Worm (Caenorhabditis elegans) whole organism, L2 larva: Measurements from ENCODE around the gene C08E3.15.
"Not testable (repeated sequence)": the region's sequence is repeated elsewhere in the genome, so short reads cannot be mapped to it uniquely, and the experiment has no call there.

Experiments
- C34F6.9 ChIP-seq: fragments of 150-350 bp; optimal IDR thresholded peaks from 2 replicates; lab custom pipeline; 2014; ENCODE audit warnings: missing biosample characterization, missing genetic modification characterization
- F13H6.1 ChIP-seq: sonication (generic microtip); optimal IDR thresholded peaks from 2 replicates; lab custom pipeline; 2016; ENCODE audit warnings: missing genetic modification characterization, missing compliant biosample characterization
- Y55F3AM.14 ChIP-seq: fragments of 200-800 bp; sonication (Bioruptor generic); optimal IDR thresholded peaks from 2 replicates; lab custom pipeline; 2018; ENCODE audit warnings: mild to moderate bottlenecking, missing genetic modification characterization, missing compliant biosample characterization
- alr-1 ChIP-seq: fragments of 150-350 bp; optimal IDR thresholded peaks from 2 replicates; lab custom pipeline; 2014; ENCODE audit warnings: missing biosample characterization, missing genetic modification characterization
- blmp-1 ChIP-seq: sonication (generic microtip); optimal IDR thresholded peaks from 2 replicates; lab custom pipeline; 2017; ENCODE audit warnings: missing genetic modification characterization, mild to moderate bottlenecking, missing compliant biosample characterization, antibody characterized with exemption, moderate library complexity; ENCODE audit not compliant: insufficient read depth
- ceh-82 ChIP-seq: fragments of 150-350 bp; optimal IDR thresholded peaks from 2 replicates; lab custom pipeline; 2014; ENCODE audit warnings: missing biosample characterization, missing genetic modification characterization
- crh-2 ChIP-seq: sonication (generic microtip); optimal IDR thresholded peaks from 2 replicates; lab custom pipeline; 2017; ENCODE audit warnings: missing biosample characterization, missing genetic modification characterization
- dmd-4 ChIP-seq: sonication (generic microtip); optimal IDR thresholded peaks from 2 replicates; lab custom pipeline; 2017; ENCODE audit warnings: missing biosample characterization, missing genetic modification characterization
- egl-27 ChIP-seq: sonication (generic microtip); optimal IDR thresholded peaks from 3 replicates; lab custom pipeline; 2017; ENCODE audit warnings: missing biosample characterization, missing genetic modification reagents, missing genetic modification characterization
- elt-1 ChIP-seq: fragments of 150-350 bp; optimal IDR thresholded peaks from 2 replicates; lab custom pipeline; 2014; ENCODE audit warnings: missing biosample characterization, missing genetic modification characterization
- fos-1 ChIP-seq: fragments of 150-350 bp; optimal IDR thresholded peaks from 2 replicates; lab custom pipeline; 2014; ENCODE audit warnings: missing biosample characterization, missing genetic modification characterization
- gmeb-1 ChIP-seq: fragments of 150-350 bp; optimal IDR thresholded peaks from 2 replicates; lab custom pipeline; 2014; ENCODE audit warnings: missing biosample characterization, missing genetic modification characterization
- lin-13 ChIP-seq: fragments of 150-350 bp; optimal IDR thresholded peaks from 2 replicates; lab custom pipeline; 2014; ENCODE audit warnings: missing biosample characterization, missing genetic modification reagents, missing genetic modification characterization
- lsy-2 ChIP-seq, 2 experiments: fragments of 150-350 bp in 1 of 2; sonication (generic microtip) in 1 of 2; optimal IDR thresholded peaks; 2 replicates each; lab custom pipeline; 2014 to 2017; ENCODE audit warnings: missing biosample characterization in 2 of 2, missing genetic modification characterization in 2 of 2
- mab-5 ChIP-seq: fragments of 150-350 bp; optimal IDR thresholded peaks from 2 replicates; lab custom pipeline; 2014; ENCODE audit warnings: missing biosample characterization, missing genetic modification characterization
- mbf-1 ChIP-seq: sonication (generic microtip); optimal IDR thresholded peaks from 2 replicates; lab custom pipeline; 2017; ENCODE audit warnings: missing biosample characterization, missing genetic modification characterization
- nhr-10 ChIP-seq: sonication (generic microtip); optimal IDR thresholded peaks from 2 replicates; lab custom pipeline; 2017; ENCODE audit warnings: missing biosample characterization, missing genetic modification characterization
- nhr-129 ChIP-seq: fragments of 150-350 bp; optimal IDR thresholded peaks from 2 replicates; lab custom pipeline; 2014; ENCODE audit warnings: missing biosample characterization, missing genetic modification characterization
- nhr-23 ChIP-seq: fragments of 150-350 bp; optimal IDR thresholded peaks from 2 replicates; lab custom pipeline; 2014; ENCODE audit warnings: missing biosample characterization, missing genetic modification reagents, missing genetic modification characterization
- nhr-77 ChIP-seq: fragments of 150-350 bp; optimal IDR thresholded peaks from 2 replicates; lab custom pipeline; 2014; ENCODE audit warnings: missing biosample characterization, missing genetic modification characterization
- peb-1 ChIP-seq: fragments of 150-350 bp; optimal IDR thresholded peaks from 2 replicates; lab custom pipeline; 2014; ENCODE audit warnings: missing biosample characterization, missing genetic modification characterization
- sem-4 ChIP-seq: fragments of 150-350 bp; optimal IDR thresholded peaks from 2 replicates; lab custom pipeline; 2014; ENCODE audit warnings: missing biosample characterization, missing genetic modification reagents, missing genetic modification characterization
- sma-9 ChIP-seq, 2 experiments: fragments of 150-350 bp in 1 of 2; sonication (generic microtip) in 1 of 2; optimal IDR thresholded peaks; 2 replicates each; lab custom pipeline; 2014 to 2016; ENCODE audit warnings: missing genetic modification characterization in 2 of 2, mild to moderate bottlenecking in 1 of 2, missing biosample characterization in 1 of 2, missing compliant biosample characterization in 1 of 2, missing genetic modification reagents in 1 of 2, moderate library complexity in 1 of 2
- snpc-4 ChIP-seq: fragments of 150-350 bp; optimal IDR thresholded peaks from 2 replicates; lab custom pipeline; 2014; ENCODE audit warnings: missing biosample characterization, missing genetic modification characterization
- unc-55 ChIP-seq: fragments of 150-350 bp; sonication (generic microtip); optimal IDR thresholded peaks from 3 replicates; lab custom pipeline; 2014; ENCODE audit warnings: missing biosample characterization, missing genetic modification reagents, missing genetic modification characterization
- ztf-1 ChIP-seq: fragments of 200-800 bp; sonication (Bioruptor generic); conservative IDR thresholded peaks from 2 replicates; pipeline ENCODE4 v1.3.6; 2022; ENCODE audit warnings: missing genetic modification characterization, missing compliant biosample characterization
- ztf-4 ChIP-seq: fragments of 150-350 bp; optimal IDR thresholded peaks from 2 replicates; lab custom pipeline; 2014; ENCODE audit warnings: missing biosample characterization, missing genetic modification characterization

C08E3.15 gene

ce11 chrII:1668913-1669312 is 41.2 kb upstream of the C08E3.15 start, which contains the start of gene srw-97:
Gene srw-97 (minus strand): TSS chrII:1669013.
- TF ChIP-seq nhr-10 (tag; lab: Kevin White, UChicago) (no peak), crh-2 (no peak)
- TF ChIP-seq, all 48 proteins: peak for 0

- no peak for TF ChIP-seq lsy-2 (tag; optimal IDR thresholded peaks at IDR 0.05; lab: Kevin White, UChicago)
- no peak for TF ChIP-seq snpc-4
- TF ChIP-seq elt-1 (tag; lab: Kevin White, UChicago) = no peak
- TF ChIP-seq ceh-82 (tag; lab: Kevin White, UChicago) = no peak
- TF ChIP-seq nhr-77 (tag; lab: Kevin White, UChicago) = no peak
- TF ChIP-seq Y55F3AM.14 (GFP tag; lab: Kevin White, UChicago) = no peak
- no peak for TF ChIP-seq nhr-129 (tag; lab: Kevin White, UChicago)
- TF ChIP-seq dmd-4 = no peak
- no peak for TF ChIP-seq alr-1 (tag; lab: Kevin White, UChicago)
- TF ChIP-seq sem-4 (tag; lab: Kevin White, UChicago) = no peak
- TF ChIP-seq peb-1 = no peak
- no peak for TF ChIP-seq C34F6.9 (tag; lab: Kevin White, UChicago)
- TF ChIP-seq egl-27 (tag; lab: Kevin White, UChicago) = no peak
- no peak for TF ChIP-seq blmp-1 (tag; lab: Kevin White, UChicago)
Observed at ce11 chrII:1666025-1666424, 38.3 kb upstream of the C08E3.15 start, which contains the start of gene srlf-29. Gene srlf-29 (plus strand): TSS chrII:1666325.

- peak; percentile 49 for TF ChIP-seq fos-1 (tag; lab: Kevin White, UChicago)
- no peak for TF ChIP-seq crh-2
- no peak for TF ChIP-seq peb-1
- TF ChIP-seq nhr-129 (tag; lab: Kevin White, UChicago) = peak; percentile 11
- TF ChIP-seq F13H6.1 = peak; percentile 74
- no peak for TF ChIP-seq lin-13
- TF ChIP-seq unc-55 (GFP tag; lab: Kevin White, UChicago) = peak; percentile 24
- no peak for TF ChIP-seq mab-5
- TF ChIP-seq mbf-1 (tag; lab: Kevin White, UChicago) = no peak
- no peak for TF ChIP-seq ceh-82 (tag; lab: Kevin White, UChicago)
- TF ChIP-seq sma-9 (GFP tag; optimal IDR thresholded peaks at IDR 0.05; lab: Kevin White, UChicago) = peak; percentile 52
- no peak for TF ChIP-seq sma-9 (tag; optimal IDR thresholded peaks at IDR 0.05; lab: Kevin White, UChicago)
Observed at ce11 chrII:1663516-1663915, 35.8 kb upstream of the C08E3.15 start, which contains the start of gene duxl-1. Gene duxl-1 (plus strand): TSS chrII:1663699.

- TF ChIP-seq ztf-4 (tag; lab: Kevin White, UChicago) (no peak), mbf-1 (tag; lab: Kevin White, UChicago) (no peak), gmeb-1 (tag; lab: Kevin White, UChicago) (no peak), lsy-2 (tag; optimal IDR thresholded peaks at IDR 0.05; lab: Kevin White, UChicago) (peak in 1 of 2 experiments; percentile 41), alr-1 (tag; lab: Kevin White, UChicago) (no peak)
Observed at ce11 chrII:1662881-1663280, 35.2 kb upstream of the C08E3.15 start, which contains the start of gene ZC204.14. Gene ZC204.14 (minus strand): TSS chrII:1662949.

- peak in 1 of 2 experiments; percentile 33 for TF ChIP-seq lsy-2 (tag; optimal IDR thresholded peaks at IDR 0.05; lab: Kevin White, UChicago)
- TF ChIP-seq, all 48 proteins: peak for 1; not testable (repeated sequence) for 47
Observed at ce11 chrII:1661300-1661838, 33.7 kb upstream of the C08E3.15 start.

- not testable (repeated sequence) for TF ChIP-seq fos-1 (tag; lab: Kevin White, UChicago); ztf-1 (GFP tag; lab: Robert Waterston, UW); nhr-23
Observed at ce11 chrII:1660888-1661287, 33.2 kb upstream of the C08E3.15 start, which contains the start of gene ZC204.13. Gene ZC204.13 (minus strand): TSS chrII:1660988.

ce11 chrII:1659729-1660128 is 32.0 kb upstream of the C08E3.15 start:
- peak; percentile 21 for TF ChIP-seq fos-1 (tag; lab: Kevin White, UChicago)
